Worm (Caenorhabditis elegans): Measurements from ENCODE around the gene Y48G9A.6.

DNA sequence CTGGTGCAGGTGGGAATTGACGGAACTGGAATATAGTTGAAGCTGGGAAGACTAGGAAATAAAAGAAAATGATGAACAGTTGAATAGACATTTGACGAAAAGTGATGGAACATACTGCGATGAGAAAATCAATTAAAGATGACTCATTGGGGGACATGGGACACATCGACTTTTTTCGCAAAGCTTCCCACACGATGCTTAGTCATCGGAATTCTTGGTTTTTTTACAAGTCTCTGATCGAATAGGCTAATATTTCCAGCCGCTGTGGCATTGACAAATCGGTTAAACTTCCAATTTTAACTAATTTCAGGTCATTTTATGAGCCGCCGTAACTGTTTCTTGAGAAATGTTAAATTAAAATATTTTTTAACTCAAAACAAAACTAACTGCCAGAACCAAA lies 49.4 kb upstream of the Y48G9A.6 start, which contains the start of gene Y39A3A.3:
- no peak for TF ChIP-seq unc-55 (GFP tag; optimal IDR thresholded peaks at IDR 0.05)
- no peak for TF ChIP-seq hlh-6 (tag; optimal IDR thresholded peaks at IDR 0.05)
- no peak for TF ChIP-seq tbx-7 (tag; optimal IDR thresholded peaks at IDR 0.05)
- no peak for TF ChIP-seq odd-2 (tag; optimal IDR thresholded peaks at IDR 0.05)

All from whole organism, late embryonic.